Worm (Caenorhabditis elegans) whole organism, late embryonic: ENCODE data around the gene npp-3.

Experiments
- C08G9.2 ChIP-seq: sonication (generic microtip); optimal IDR thresholded peaks from 2 replicates; lab custom pipeline; 2016; ENCODE audit warnings: mild to moderate bottlenecking, missing genetic modification characterization, moderate library complexity, missing compliant biosample characterization
- C38D4.7 ChIP-seq: fragments of 200-800 bp; sonication (Bioruptor generic); optimal IDR thresholded peaks from 2 replicates; lab custom pipeline; 2018; ENCODE audit warnings: mild to moderate bottlenecking, missing genetic modification characterization, moderate library complexity, missing compliant biosample characterization
- F13H6.1 ChIP-seq: sonication (generic microtip); optimal IDR thresholded peaks from 2 replicates; lab custom pipeline; 2016; ENCODE audit warnings: missing genetic modification characterization, missing compliant biosample characterization
- K09A11.1 ChIP-seq: sonication (generic microtip); optimal IDR thresholded peaks from 2 replicates; lab custom pipeline; 2017; ENCODE audit warnings: antibody characterized with exemption, mild to moderate bottlenecking, missing genetic modification characterization, missing compliant biosample characterization; ENCODE audit not compliant: insufficient read depth
- T23F11.4 ChIP-seq: fragments of 200-800 bp; sonication (Bioruptor generic); optimal IDR thresholded peaks from 2 replicates; lab custom pipeline; 2018; ENCODE audit warnings: mild to moderate bottlenecking, missing genetic modification characterization, missing compliant biosample characterization
- ahr-1 ChIP-seq: sonication (generic microtip); optimal IDR thresholded peaks from 2 replicates; lab custom pipeline; 2016; ENCODE audit warnings: missing genetic modification characterization, missing compliant biosample characterization
- ama-1 ChIP-seq: fragments of 150-350 bp; optimal IDR thresholded peaks from 2 replicates; lab custom pipeline; 2014
- ceh-18 ChIP-seq: sonication (generic microtip); optimal IDR thresholded peaks from 2 replicates; lab custom pipeline; 2016; ENCODE audit warnings: missing genetic modification characterization, missing compliant biosample characterization
- ceh-2 ChIP-seq: sonication (generic microtip); optimal IDR thresholded peaks from 2 replicates; lab custom pipeline; 2016; ENCODE audit warnings: missing genotype, missing genetic modification characterization, missing compliant biosample characterization
- ceh-22 ChIP-seq: sonication (generic microtip); optimal IDR thresholded peaks from 2 replicates; lab custom pipeline; 2017; ENCODE audit warnings: missing biosample characterization, missing genetic modification characterization
- ceh-24 ChIP-seq: sonication (generic microtip); optimal IDR thresholded peaks from 2 replicates; lab custom pipeline; 2016; ENCODE audit warnings: mild to moderate bottlenecking, missing genetic modification characterization, missing compliant biosample characterization
- ceh-31 ChIP-seq: sonication (generic microtip); optimal IDR thresholded peaks from 2 replicates; lab custom pipeline; 2016; ENCODE audit warnings: missing genetic modification characterization, missing compliant biosample characterization
- ceh-34 ChIP-seq: sonication (generic microtip); optimal IDR thresholded peaks from 2 replicates; lab custom pipeline; 2016; ENCODE audit warnings: mild to moderate bottlenecking, missing genetic modification characterization, missing compliant biosample characterization
- ceh-6 ChIP-seq: fragments of 200-800 bp; sonication (Bioruptor generic); optimal IDR thresholded peaks from 2 replicates; lab custom pipeline; 2018; ENCODE audit warnings: mild to moderate bottlenecking, missing genetic modification characterization, missing compliant biosample characterization
- dmd-4 ChIP-seq: sonication (generic microtip); optimal IDR thresholded peaks from 2 replicates; lab custom pipeline; 2016; ENCODE audit warnings: borderline replicate concordance, missing genetic modification characterization, missing compliant biosample characterization
- elt-4 ChIP-seq: sonication (generic microtip); optimal IDR thresholded peaks from 2 replicates; lab custom pipeline; 2016; ENCODE audit warnings: missing genetic modification characterization, missing compliant biosample characterization
- ets-4 ChIP-seq: sonication (generic microtip); optimal IDR thresholded peaks from 2 replicates; lab custom pipeline; 2016; ENCODE audit warnings: missing genetic modification characterization, missing compliant biosample characterization
- eyg-1 ChIP-seq: sonication (generic microtip); optimal IDR thresholded peaks from 2 replicates; lab custom pipeline; 2016; ENCODE audit warnings: missing genotype, missing genetic modification characterization, missing compliant biosample characterization
- fkh-10 ChIP-seq: fragments of 150-350 bp; optimal IDR thresholded peaks from 2 replicates; lab custom pipeline; 2014; ENCODE audit warnings: missing biosample characterization, missing genetic modification reagents, missing genetic modification characterization
- fkh-6 ChIP-seq: sonication (generic microtip); optimal IDR thresholded peaks from 2 replicates; lab custom pipeline; 2016; ENCODE audit warnings: missing genetic modification characterization, missing compliant biosample characterization
- gmeb-2 ChIP-seq: sonication (generic microtip); optimal IDR thresholded peaks from 2 replicates; lab custom pipeline; 2016; ENCODE audit warnings: missing genetic modification characterization, inconsistent platforms, missing compliant biosample characterization
- hlh-13 ChIP-seq: fragments of 200-800 bp; sonication (Bioruptor generic); optimal IDR thresholded peaks from 2 replicates; lab custom pipeline; 2018; ENCODE audit warnings: mild to moderate bottlenecking, missing genetic modification characterization, missing compliant biosample characterization
- hlh-15 ChIP-seq: sonication (generic microtip); optimal IDR thresholded peaks from 2 replicates; lab custom pipeline; 2016; ENCODE audit warnings: missing genetic modification characterization, missing compliant biosample characterization
- hlh-30 ChIP-seq: sonication (generic microtip); optimal IDR thresholded peaks from 2 replicates; lab custom pipeline; 2017; ENCODE audit warnings: antibody characterized with exemption, missing genetic modification characterization, missing compliant biosample characterization; ENCODE audit not compliant: insufficient read depth
- hlh-6 ChIP-seq: sonication (generic microtip); optimal IDR thresholded peaks from 2 replicates; lab custom pipeline; 2016; ENCODE audit warnings: missing genotype, missing genetic modification characterization, missing compliant biosample characterization
- lim-6 ChIP-seq: sonication (generic microtip); optimal IDR thresholded peaks from 2 replicates; lab custom pipeline; 2016; ENCODE audit warnings: missing genetic modification characterization, missing compliant biosample characterization
- mec-3 ChIP-seq: sonication (generic microtip); optimal IDR thresholded peaks from 2 replicates; lab custom pipeline; 2016; ENCODE audit warnings: borderline replicate concordance, missing genetic modification characterization, missing compliant biosample characterization
- nfya-1 ChIP-seq: sonication (generic microtip); optimal IDR thresholded peaks from 2 replicates; lab custom pipeline; 2017; ENCODE audit warnings: missing genetic modification characterization, mild to moderate bottlenecking, missing compliant biosample characterization, antibody characterized with exemption, moderate library complexity
- nhr-11 ChIP-seq: fragments of 150-350 bp; optimal IDR thresholded peaks from 2 replicates; lab custom pipeline; 2014; ENCODE audit warnings: missing biosample characterization, missing genetic modification characterization
- pag-3 ChIP-seq: sonication (generic microtip); optimal IDR thresholded peaks from 2 replicates; lab custom pipeline; 2016; ENCODE audit warnings: missing compliant biosample characterization, missing genetic modification characterization, borderline replicate concordance
- ref-2 ChIP-seq: sonication (generic microtip); optimal IDR thresholded peaks from 2 replicates; lab custom pipeline; 2016; ENCODE audit warnings: missing genetic modification characterization, missing compliant biosample characterization
- rnt-1 ChIP-seq: sonication (generic microtip); optimal IDR thresholded peaks from 2 replicates; lab custom pipeline; 2016; ENCODE audit warnings: missing genetic modification characterization, missing compliant biosample characterization
- sdc-2 ChIP-seq: sonication (generic microtip); optimal IDR thresholded peaks from 2 replicates; lab custom pipeline; 2016; ENCODE audit warnings: missing genotype, missing genetic modification characterization, missing compliant biosample characterization
- sox-2 ChIP-seq: fragments of 200-800 bp; sonication (Bioruptor generic); IDR thresholded peaks from 2 replicates; pipeline ENCODE4 v1.3.6; 2022; ENCODE audit warnings: missing genetic modification reagents, missing genetic modification characterization, missing compliant biosample characterization
- tbx-2 ChIP-seq: sonication (generic microtip); optimal IDR thresholded peaks from 2 replicates; lab custom pipeline; 2016; ENCODE audit warnings: missing genetic modification characterization, missing compliant biosample characterization
- ttx-3 ChIP-seq: sonication (generic microtip); optimal IDR thresholded peaks from 2 replicates; lab custom pipeline; 2016; ENCODE audit warnings: missing genetic modification reagents, missing genetic modification characterization, missing compliant biosample characterization
- unc-3 ChIP-seq, 2 experiments: fragments of 200-800 bp in 1 of 2; sonication (Bioruptor generic) in 1 of 2; sonication (generic microtip) in 1 of 2; conservative IDR thresholded peaks in 1 of 2; optimal IDR thresholded peaks in 1 of 2; 2 replicates each; pipeline versions ENCODE4 v1.3.6 to Lab custom; 2016 to 2022; ENCODE audit warnings: missing compliant biosample characterization in 2 of 2, missing genetic modification characterization in 2 of 2, missing genetic modification reagents in 1 of 2
- unc-55 ChIP-seq: sonication (generic microtip); optimal IDR thresholded peaks from 2 replicates; lab custom pipeline; 2017; ENCODE audit warnings: missing biosample characterization, missing genetic modification reagents, missing genetic modification characterization
- unc-86 ChIP-seq: sonication (generic microtip); optimal IDR thresholded peaks from 2 replicates; lab custom pipeline; 2016; ENCODE audit warnings: missing genetic modification characterization, missing compliant biosample characterization

npp-3 gene

DNA sequence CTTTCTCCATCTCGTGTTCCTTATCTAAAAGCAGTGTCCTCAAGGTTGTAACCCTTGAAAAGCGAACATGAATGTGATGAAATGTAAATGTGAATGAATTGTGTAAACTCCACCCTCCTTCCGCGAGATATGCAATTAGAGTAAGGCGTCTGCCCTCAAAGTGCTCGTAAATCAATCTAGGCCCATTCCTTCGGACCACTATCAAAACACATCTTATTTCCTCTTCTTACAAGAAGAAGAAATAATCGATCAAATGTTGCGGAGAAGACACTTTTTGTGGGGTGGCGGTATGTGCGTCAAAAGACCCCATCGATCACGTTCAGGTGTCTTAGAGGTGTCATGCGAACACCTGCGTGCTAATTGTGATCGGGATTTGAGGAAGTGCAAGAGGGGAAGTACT lies 27.6 kb upstream of the npp-3 start:
- TF ChIP-seq F13H6.1 (tag; lab: Kevin White, UChicago) (no peak), elt-4 (tag; lab: Kevin White, UChicago) (no peak), unc-55 (GFP tag; lab: Kevin White, UChicago) (peak; percentile 87)

DNA sequence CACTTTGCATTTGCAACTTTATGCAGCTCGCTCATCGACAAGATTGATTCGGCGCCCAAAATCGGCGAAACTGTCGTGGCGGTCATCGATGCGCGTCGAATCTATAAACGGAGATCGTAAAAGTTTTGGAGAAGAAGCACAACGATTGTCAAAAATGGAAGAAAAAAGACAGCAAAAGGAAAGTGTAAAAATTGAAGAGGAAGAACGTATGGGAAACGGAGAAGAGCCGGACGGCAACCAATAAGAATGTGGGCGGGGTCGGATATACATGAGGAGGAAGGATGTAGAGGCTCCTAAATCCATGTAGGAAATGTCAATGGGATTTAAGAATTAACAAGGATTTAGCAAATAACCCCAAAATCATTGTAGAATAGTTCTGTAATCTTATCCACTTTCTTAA lies 26.5 kb upstream of the npp-3 start, which contains the start of gene vab-23:
Gene vab-23, minus strand, starts transcription at position 101 of the 400 bp plus-strand sequence.
- TF ChIP-seq ttx-3 (tag; lab: Kevin White, UChicago): no peak
- TF ChIP-seq rnt-1 (tag; lab: Kevin White, UChicago): no peak
- TF ChIP-seq ceh-24 (tag; lab: Kevin White, UChicago): no peak
- no peak for TF ChIP-seq ceh-2 (tag; lab: Kevin White, UChicago)
- TF ChIP-seq C38D4.7 (GFP tag; lab: Kevin White, UChicago): no peak
- TF ChIP-seq sox-2 (GFP tag; lab: Robert Waterston, UW): no peak
- no peak for TF ChIP-seq hlh-30 (tag; lab: Kevin White, UChicago)
- no peak for TF ChIP-seq ahr-1
- no peak for TF ChIP-seq hlh-6 (tag; lab: Kevin White, UChicago)
- TF ChIP-seq unc-86: no peak
- no peak for TF ChIP-seq gmeb-2 (tag; lab: Kevin White, UChicago)
- no peak for TF ChIP-seq K09A11.1
- TF ChIP-seq hlh-13: no peak

DNA sequence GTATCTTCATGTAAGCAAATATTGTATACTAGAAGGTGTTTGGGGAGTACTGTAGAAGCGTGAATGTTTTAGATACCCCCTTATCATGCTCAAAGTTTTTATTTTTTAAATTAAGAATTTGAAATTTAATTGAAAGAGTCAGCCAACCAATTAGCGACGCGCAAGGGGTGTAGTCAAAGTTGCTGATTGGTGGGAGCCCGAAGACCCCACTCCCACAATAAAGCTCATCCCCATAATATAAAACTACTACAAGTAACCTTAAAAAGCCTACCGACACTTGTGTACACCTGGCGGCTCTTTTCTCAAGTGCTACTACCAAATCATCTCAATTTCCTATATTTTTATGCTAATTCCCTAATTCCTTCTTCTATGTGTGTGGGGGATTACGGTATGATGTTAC lies 25.2 kb upstream of the npp-3 start:
- TF ChIP-seq hlh-15 (tag; lab: Kevin White, UChicago) (no peak), hlh-30 (tag; lab: Kevin White, UChicago) (no peak), ceh-22 (tag; lab: Kevin White, UChicago) (no peak), sdc-2 (tag; lab: Kevin White, UChicago) (no peak), nhr-11 (tag; lab: Kevin White, UChicago) (no peak), nfya-1 (tag; lab: Kevin White, UChicago) (peak; percentile 87)

DNA sequence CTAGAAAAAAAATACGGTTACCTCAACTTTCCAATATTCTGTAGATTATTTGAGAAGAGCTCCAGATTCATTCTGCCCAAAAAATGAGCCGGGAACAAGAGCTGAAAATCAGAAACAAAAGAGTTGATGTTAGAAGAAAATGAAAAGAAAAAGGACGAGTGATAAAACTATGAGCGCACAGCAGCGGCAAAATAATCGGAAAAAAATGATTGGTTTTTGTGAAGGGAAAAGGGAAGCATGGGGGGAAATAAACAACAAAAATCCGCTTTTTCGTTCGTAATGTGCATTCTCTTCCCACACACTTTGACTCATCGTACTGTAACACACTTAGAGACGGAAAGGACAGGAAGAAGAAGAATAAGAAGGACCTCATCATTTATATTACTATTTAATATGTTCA lies 18.7 kb upstream of the npp-3 start, which contains the start of gene ZK930.2:
Gene ZK930.2, minus strand, starts transcription at position 101 of the 400 bp plus-strand sequence.
- TF ChIP-seq fkh-10 (GFP tag; lab: Kevin White, UChicago) (no peak), fkh-6 (tag; lab: Kevin White, UChicago) (no peak)
- TF ChIP-seq, all 69 proteins: peak for 0

DNA sequence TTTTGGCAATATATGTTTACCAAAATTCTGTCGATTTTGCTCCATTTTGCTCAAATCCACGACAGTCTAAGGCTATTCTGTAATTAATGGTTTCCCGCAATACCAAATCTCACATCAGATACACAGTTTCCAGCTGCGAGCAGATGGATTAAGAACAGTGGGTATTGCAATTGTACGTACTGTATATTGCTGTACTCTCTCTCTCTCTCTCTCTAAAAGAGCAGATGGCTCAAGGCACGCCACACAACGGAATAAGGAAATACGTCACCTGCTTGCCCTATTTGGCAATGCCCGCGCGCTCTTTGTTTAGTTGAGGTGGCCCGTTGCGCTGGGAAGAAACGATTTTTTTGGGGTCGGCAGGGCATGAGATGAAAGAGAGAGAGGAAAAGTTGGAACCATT lies 16.0 kb upstream of the npp-3 start:
- TF ChIP-seq hlh-30 (tag; lab: Kevin White, UChicago) (peak; percentile 22), ceh-31 (tag; lab: Kevin White, UChicago) (peak; percentile 52), mec-3 (tag; lab: Kevin White, UChicago) (no peak), tbx-2 (tag; lab: Kevin White, UChicago) (peak; percentile 50), ref-2 (tag; lab: Kevin White, UChicago) (peak; percentile 81), T23F11.4 (no peak)

DNA sequence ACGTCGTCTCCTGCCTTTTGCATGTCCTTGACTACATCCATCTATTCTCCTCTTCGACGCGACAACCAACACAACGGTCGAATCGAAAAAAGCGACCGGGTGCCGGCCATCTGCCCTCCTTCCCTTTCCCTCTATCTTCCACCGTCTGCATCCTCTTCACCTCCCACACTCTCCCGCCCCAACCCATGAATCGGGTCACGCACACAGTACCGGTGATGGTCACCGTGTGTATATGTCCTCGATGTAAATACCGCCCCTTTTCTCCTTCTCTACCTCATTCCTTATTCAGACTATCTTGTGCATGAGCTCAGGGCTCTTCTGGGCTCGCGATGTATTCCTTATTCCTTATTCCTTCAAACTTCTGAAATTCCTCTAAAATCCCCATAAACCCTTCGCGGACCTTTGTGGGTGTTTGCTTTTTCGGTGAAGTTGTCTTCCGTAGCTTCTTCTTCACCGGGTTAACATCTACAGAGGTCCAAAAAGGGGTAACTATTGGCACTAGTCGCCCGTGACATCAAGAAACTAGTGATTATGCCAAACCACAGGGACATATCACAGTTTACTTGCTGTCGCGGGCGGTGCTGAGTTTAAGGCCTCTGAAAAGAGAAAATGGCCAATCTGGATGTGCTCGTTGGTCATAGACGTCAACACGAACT lies 15.0 kb upstream of the npp-3 start:
- TF ChIP-seq rnt-1 (tag; lab: Kevin White, UChicago) (peak; percentile 8), unc-3 (GFP tag; conservative IDR thresholded peaks at IDR 0.05; lab: Robert Waterston, UW) (no peak), unc-3 (tag; optimal IDR thresholded peaks at IDR 0.05; lab: Kevin White, UChicago) (no peak), ceh-6 (GFP tag; lab: Kevin White, UChicago) (peak; percentile 25), sdc-2 (tag; lab: Kevin White, UChicago) (peak; percentile 31), ceh-31 (tag; lab: Kevin White, UChicago) (peak; percentile 23), C08G9.2 (tag; lab: Kevin White, UChicago) (peak; percentile 20), lim-6 (no peak), ama-1 (lab: Kevin White, UChicago) (peak; percentile 67), unc-55 (GFP tag; lab: Kevin White, UChicago) (peak; percentile 60), eyg-1 (tag; lab: Kevin White, UChicago) (peak; percentile 19), ref-2 (tag; lab: Kevin White, UChicago) (peak; percentile 54), tbx-2 (tag; lab: Kevin White, UChicago) (peak; percentile 11), dmd-4 (tag; lab: Kevin White, UChicago) (peak; percentile 8), pag-3 (tag; lab: Kevin White, UChicago) (no peak), hlh-30 (tag; lab: Kevin White, UChicago) (peak; percentile 84), ceh-34 (peak; percentile 7), nfya-1 (tag; lab: Kevin White, UChicago) (peak; percentile 28), ceh-18 (peak; percentile 26), ceh-2 (tag; lab: Kevin White, UChicago) (peak; percentile 16), ets-4 (tag; lab: Kevin White, UChicago) (no peak), ceh-22 (tag; lab: Kevin White, UChicago) (no peak)
